Worm (Caenorhabditis elegans) whole organism, L1 larva: ENCODE results near the gene F54F2.9.
A peak's percentile ranks its signal among the peaks of the same experiment; 100 is the strongest.

Experiments used
- C16A3.4 ChIP-seq: fragments of 150-350 bp; optimal IDR thresholded peaks from 2 replicates; lab custom pipeline; 2014; ENCODE audit warnings: missing biosample characterization, missing genetic modification characterization
- aha-1 ChIP-seq: fragments of 150-350 bp; optimal IDR thresholded peaks from 2 replicates; lab custom pipeline; 2014; ENCODE audit warnings: missing biosample characterization, missing genetic modification characterization
- alr-1 ChIP-seq: fragments of 200-800 bp; sonication (Bioruptor generic); optimal IDR thresholded peaks from 2 replicates; lab custom pipeline; 2018; ENCODE audit warnings: borderline replicate concordance, mild to moderate bottlenecking, missing genetic modification characterization, missing compliant biosample characterization
- aly-2 ChIP-seq: fragments of 150-350 bp; optimal IDR thresholded peaks from 2 replicates; lab custom pipeline; 2014; ENCODE audit warnings: missing biosample characterization, missing genetic modification characterization
- ama-1 ChIP-seq: fragments of 150-350 bp; optimal IDR thresholded peaks from 2 replicates; lab custom pipeline; 2014
- blmp-1 ChIP-seq: fragments of 150-350 bp; optimal IDR thresholded peaks from 2 replicates; lab custom pipeline; 2014; ENCODE audit warnings: missing biosample characterization, missing genetic modification characterization
- ceh-63 ChIP-seq: fragments of 200-800 bp; sonication (Bioruptor generic); optimal IDR thresholded peaks from 2 replicates; lab custom pipeline; 2018; ENCODE audit warnings: mild to moderate bottlenecking, missing genetic modification characterization, missing compliant biosample characterization
- ceh-8 ChIP-seq: fragments of 200-800 bp; sonication (Bioruptor generic); optimal IDR thresholded peaks from 2 replicates; lab custom pipeline; 2018; ENCODE audit warnings: mild to moderate bottlenecking, missing genetic modification characterization, moderate library complexity, missing compliant biosample characterization
- ceh-88 ChIP-seq: fragments of 200-800 bp; sonication (Bioruptor generic); IDR thresholded peaks from 2 replicates; pipeline ENCODE4 v1.3.6; 2022; ENCODE audit warnings: missing genetic modification characterization, missing compliant biosample characterization
- ceh-90 ChIP-seq: sonication (generic microtip); optimal IDR thresholded peaks from 2 replicates; lab custom pipeline; 2016; ENCODE audit warnings: missing genetic modification characterization, missing compliant biosample characterization
- ces-1 ChIP-seq: fragments of 150-350 bp; optimal IDR thresholded peaks from 2 replicates; lab custom pipeline; 2014; ENCODE audit warnings: missing biosample characterization, missing genetic modification reagents, missing genetic modification characterization
- dpl-1 ChIP-seq, 3 experiments: fragments of 150-350 bp in 2 of 3; sonication (generic microtip) in 1 of 3; optimal IDR thresholded peaks; 2 replicates each; lab custom pipeline; 2014 to 2017; ENCODE audit warnings: missing biosample characterization in 3 of 3, missing genetic modification characterization in 3 of 3, missing genetic modification reagents in 3 of 3
- efl-1 ChIP-seq, 4 experiments: fragments of 150-350 bp; optimal IDR thresholded peaks in 3 of 4; peaks in 1 of 4; 1 replicate in 1 of 4; 2 replicates in 3 of 4; lab custom pipeline; 2014; ENCODE audit warnings: missing biosample characterization in 2 of 4, missing genetic modification characterization in 2 of 4, missing genetic modification reagents in 2 of 4
- egl-13 ChIP-seq: sonication (generic microtip); optimal IDR thresholded peaks from 2 replicates; lab custom pipeline; 2016; ENCODE audit warnings: missing genotype, missing genetic modification reagents, missing genetic modification characterization, missing compliant biosample characterization
- egl-27 ChIP-seq, 2 experiments: fragments of 150-350 bp in 1 of 2; sonication (generic microtip); optimal IDR thresholded peaks; 3 replicates each; lab custom pipeline; 2017 to 2018; ENCODE audit warnings: missing biosample characterization in 2 of 2, missing genetic modification characterization in 2 of 2, missing genetic modification reagents in 2 of 2
- elt-3 ChIP-seq, 6 experiments: fragments of 150-350 bp in 1 of 6; sonication (generic microtip); optimal IDR thresholded peaks; 2 replicates each; lab custom pipeline; 2017 to 2018; ENCODE audit warnings: missing biosample characterization in 6 of 6, missing genetic modification characterization in 6 of 6, inconsistent platforms in 1 of 6
- ets-5 ChIP-seq: fragments of 200-800 bp; sonication (Bioruptor generic); IDR thresholded peaks from 2 replicates; pipeline ENCODE4 v1.3.6; 2022; ENCODE audit warnings: missing genetic modification characterization, missing compliant biosample characterization
- fkh-10 ChIP-seq: sonication (generic microtip); optimal IDR thresholded peaks from 2 replicates; lab custom pipeline; 2017; ENCODE audit warnings: missing biosample characterization, missing genetic modification reagents, missing genetic modification characterization
- fkh-8 ChIP-seq: sonication (generic microtip); optimal IDR thresholded peaks from 2 replicates; lab custom pipeline; 2016; ENCODE audit warnings: mild to moderate bottlenecking, missing genetic modification characterization, missing compliant biosample characterization
- fos-1 ChIP-seq: fragments of 150-350 bp; optimal IDR thresholded peaks from 2 replicates; lab custom pipeline; 2014; ENCODE audit warnings: missing biosample characterization, missing genetic modification characterization
- grh-1 ChIP-seq: fragments of 200-800 bp; sonication (Bioruptor generic); IDR thresholded peaks from 2 replicates; pipeline ENCODE4 v1.3.6; 2022; ENCODE audit warnings: missing genetic modification reagents, missing genetic modification characterization, missing compliant biosample characterization
- hlh-17 ChIP-seq: fragments of 200-800 bp; sonication (Bioruptor generic); optimal IDR thresholded peaks from 2 replicates; lab custom pipeline; 2018; ENCODE audit warnings: missing genetic modification characterization, mild to moderate bottlenecking, missing compliant biosample characterization, moderate library complexity, borderline replicate concordance
- hlh-4 ChIP-seq: sonication (generic microtip); optimal IDR thresholded peaks from 2 replicates; lab custom pipeline; 2016; ENCODE audit warnings: mild to moderate bottlenecking, missing genetic modification characterization, missing compliant biosample characterization
- irx-1 ChIP-seq: sonication (generic microtip); optimal IDR thresholded peaks from 2 replicates; lab custom pipeline; 2016; ENCODE audit warnings: missing genetic modification characterization, missing compliant biosample characterization
- lin-13 ChIP-seq: fragments of 150-350 bp; optimal IDR thresholded peaks from 2 replicates; lab custom pipeline; 2014; ENCODE audit warnings: missing biosample characterization, missing genetic modification reagents, missing genetic modification characterization
- lin-15B ChIP-seq: fragments of 150-350 bp; sonication (generic microtip); optimal IDR thresholded peaks from 3 replicates; lab custom pipeline; 2014; ENCODE audit warnings: missing biosample characterization, missing genetic modification characterization
- lin-35 ChIP-seq, 2 experiments: fragments of 150-350 bp; optimal IDR thresholded peaks; 2 replicates each; lab custom pipeline; 2014; ENCODE audit warnings: missing biosample characterization in 2 of 2, missing genetic modification characterization in 2 of 2, missing genetic modification reagents in 2 of 2
- lin-39 ChIP-seq: fragments of 150-350 bp; optimal IDR thresholded peaks from 2 replicates; lab custom pipeline; 2014; ENCODE audit warnings: missing biosample characterization, missing genetic modification reagents, missing genetic modification characterization
- lir-3 ChIP-seq: sonication (generic microtip); optimal IDR thresholded peaks from 2 replicates; lab custom pipeline; 2016; ENCODE audit warnings: mild to moderate bottlenecking, missing genetic modification characterization, moderate library complexity, missing compliant biosample characterization; ENCODE audit not compliant: poor library complexity
- lsy-2 ChIP-seq, 2 experiments: fragments of 150-350 bp; optimal IDR thresholded peaks; 2 replicates each; lab custom pipeline; 2014; ENCODE audit warnings: missing biosample characterization in 2 of 2, missing genetic modification characterization in 2 of 2
- mdl-1 ChIP-seq, 2 experiments: fragments of 150-350 bp; optimal IDR thresholded peaks; 2 replicates each; lab custom pipeline; 2014 to 2017; ENCODE audit warnings: missing biosample characterization in 2 of 2, missing genetic modification characterization in 2 of 2, inconsistent platforms in 1 of 2
- mep-1 ChIP-seq: fragments of 150-350 bp; optimal IDR thresholded peaks from 2 replicates; lab custom pipeline; 2014; ENCODE audit warnings: missing biosample characterization, missing genetic modification characterization
- nhr-11 ChIP-seq: fragments of 150-350 bp; optimal IDR thresholded peaks from 2 replicates; lab custom pipeline; 2014; ENCODE audit warnings: missing biosample characterization, missing genetic modification characterization
- nhr-20 ChIP-seq: sonication (generic microtip); optimal IDR thresholded peaks from 2 replicates; lab custom pipeline; 2016; ENCODE audit warnings: mild to moderate bottlenecking, missing genetic modification characterization, missing compliant biosample characterization
- nhr-237 ChIP-seq: fragments of 150-350 bp; optimal IDR thresholded peaks from 2 replicates; lab custom pipeline; 2014; ENCODE audit warnings: missing biosample characterization, missing genetic modification characterization
- nhr-47 ChIP-seq: sonication (generic microtip); optimal IDR thresholded peaks from 2 replicates; lab custom pipeline; 2016; ENCODE audit warnings: mild to moderate bottlenecking, missing genetic modification characterization, moderate library complexity, missing compliant biosample characterization
- nhr-71 ChIP-seq: sonication (generic microtip); optimal IDR thresholded peaks from 2 replicates; lab custom pipeline; 2016; ENCODE audit warnings: mild to moderate bottlenecking, missing genetic modification characterization, moderate library complexity, missing compliant biosample characterization
- nhr-77 ChIP-seq: fragments of 150-350 bp; optimal IDR thresholded peaks from 2 replicates; lab custom pipeline; 2014; ENCODE audit warnings: missing biosample characterization, missing genetic modification characterization
- nhr-84 ChIP-seq: sonication (generic microtip); optimal IDR thresholded peaks from 2 replicates; lab custom pipeline; 2017; ENCODE audit warnings: missing biosample characterization, missing genetic modification characterization
- pag-3 ChIP-seq: sonication (generic microtip); optimal IDR thresholded peaks from 2 replicates; lab custom pipeline; 2017; ENCODE audit warnings: missing genetic modification characterization, mild to moderate bottlenecking, missing compliant biosample characterization, antibody characterized with exemption, borderline replicate concordance; ENCODE audit not compliant: insufficient read depth
- pax-3 ChIP-seq: fragments of 200-800 bp; sonication (Bioruptor generic); optimal IDR thresholded peaks from 2 replicates; lab custom pipeline; 2018; ENCODE audit warnings: mild to moderate bottlenecking, missing genetic modification characterization, moderate library complexity, missing compliant biosample characterization
- pqm-1 ChIP-seq: sonication (generic microtip); optimal IDR thresholded peaks from 3 replicates; lab custom pipeline; 2017; ENCODE audit warnings: missing biosample characterization, missing genetic modification characterization
- rnt-1 ChIP-seq: sonication (generic microtip); optimal IDR thresholded peaks from 2 replicates; lab custom pipeline; 2016; ENCODE audit warnings: mild to moderate bottlenecking, missing genetic modification characterization, moderate library complexity, missing compliant biosample characterization
- snpc-4 ChIP-seq: fragments of 150-350 bp; optimal IDR thresholded peaks from 2 replicates; lab custom pipeline; 2014; ENCODE audit warnings: missing biosample characterization, missing genetic modification characterization
- snu-23 ChIP-seq: sonication (generic microtip); optimal IDR thresholded peaks from 2 replicates; lab custom pipeline; 2016; ENCODE audit warnings: missing genetic modification characterization, missing compliant biosample characterization
- swsn-7 ChIP-seq: sonication (generic microtip); optimal IDR thresholded peaks from 2 replicates; lab custom pipeline; 2016; ENCODE audit warnings: missing genetic modification characterization, missing compliant biosample characterization
- tbx-2 ChIP-seq: sonication (generic microtip); optimal IDR thresholded peaks from 2 replicates; lab custom pipeline; 2016; ENCODE audit warnings: missing genetic modification characterization, missing compliant biosample characterization
- tlp-1 ChIP-seq: fragments of 150-350 bp; optimal IDR thresholded peaks from 2 replicates; lab custom pipeline; 2014; ENCODE audit warnings: missing biosample characterization, missing genetic modification characterization
- unc-98 ChIP-seq: fragments of 200-800 bp; sonication (Bioruptor generic); IDR thresholded peaks from 2 replicates; pipeline ENCODE4 v1.3.6; 2022; ENCODE audit warnings: missing genetic modification characterization, missing compliant biosample characterization
- vab-15 ChIP-seq: sonication (generic microtip); optimal IDR thresholded peaks from 2 replicates; lab custom pipeline; 2017; ENCODE audit warnings: missing genotype, mild to moderate bottlenecking, missing genetic modification characterization, missing compliant biosample characterization
- xbp-1 ChIP-seq: sonication (generic microtip); optimal IDR thresholded peaks from 2 replicates; lab custom pipeline; 2016; ENCODE audit warnings: missing genetic modification characterization, missing compliant biosample characterization
- zag-1 ChIP-seq: fragments of 150-350 bp; optimal IDR thresholded peaks from 2 replicates; lab custom pipeline; 2014; ENCODE audit warnings: missing biosample characterization, missing genetic modification characterization
- ztf-11 ChIP-seq, 2 experiments: sonication (generic microtip); optimal IDR thresholded peaks; 2 replicates each; lab custom pipeline; 2016 to 2017; ENCODE audit warnings: missing genetic modification characterization in 2 of 2, missing biosample characterization in 1 of 2, missing compliant biosample characterization in 1 of 2

F54F2.9 gene

ce11 chrIII:8780473-8780872, 46.6 kb downstream of the F54F2.9 start:
- TF ChIP-seq ceh-8 (GFP tag; lab: Kevin White, UChicago), result no peak
- no peak for TF ChIP-seq fkh-8
- TF ChIP-seq unc-98, result no peak
- no peak for TF ChIP-seq hlh-4 (tag; lab: Kevin White, UChicago)
- peak; percentile 8 for TF ChIP-seq fos-1 (tag; lab: Kevin White, UChicago)
- no peak for TF ChIP-seq lin-39
- TF ChIP-seq nhr-84 (tag; lab: Kevin White, UChicago), result no peak
- TF ChIP-seq mep-1 (tag; lab: Kevin White, UChicago), result peak; percentile 47
- TF ChIP-seq aly-2 (tag; lab: Kevin White, UChicago), result no peak
- peak in 2 of 6 experiments; percentile 76 to 89 for TF ChIP-seq elt-3 (tag; optimal IDR thresholded peaks at IDR 0.05; lab: Kevin White, UChicago)
- peak; percentile 81 for TF ChIP-seq nhr-71 (tag; lab: Kevin White, UChicago)
- TF ChIP-seq zag-1, result no peak
- peak; percentile 79 for TF ChIP-seq snu-23 (GFP tag; lab: Kevin White, UChicago)
- peak; percentile 27 for TF ChIP-seq lir-3
- TF ChIP-seq rnt-1, result peak; percentile 28
- TF ChIP-seq lin-13 (GFP tag; lab: Kevin White, UChicago), result no peak
- TF ChIP-seq ceh-63, result no peak
- no peak for TF ChIP-seq nhr-237 (tag; lab: Kevin White, UChicago)
- TF ChIP-seq pqm-1 (tag; lab: Kevin White, UChicago), result no peak
- TF ChIP-seq ces-1 (GFP tag; lab: Kevin White, UChicago), result no peak
- TF ChIP-seq xbp-1 (tag; lab: Kevin White, UChicago), result peak; percentile 15
- TF ChIP-seq lsy-2 (tag; optimal IDR thresholded peaks at IDR 0.05; lab: Kevin White, UChicago), result peak in 1 of 2 experiments; percentile 55
- no peak for TF ChIP-seq snpc-4 (tag; lab: Kevin White, UChicago)
- TF ChIP-seq blmp-1 (tag; lab: Kevin White, UChicago), result peak; percentile 81
- TF ChIP-seq tlp-1 (tag; lab: Kevin White, UChicago), result no peak
- peak; percentile 18 for TF ChIP-seq C16A3.4
- no peak for TF ChIP-seq irx-1
- no peak for TF ChIP-seq hlh-17 (GFP tag; lab: Kevin White, UChicago)
- no peak for TF ChIP-seq pax-3 (tag; lab: Kevin White, UChicago)
- TF ChIP-seq fkh-10 (GFP tag; lab: Kevin White, UChicago), result no peak
- no peak for TF ChIP-seq egl-13 (tag; lab: Kevin White, UChicago)
- TF ChIP-seq nhr-47, result peak; percentile 11
- TF ChIP-seq mdl-1 (tag; optimal IDR thresholded peaks at IDR 0.05; lab: Kevin White, UChicago), result peak in 1 of 2 experiments; percentile 84
- peak; percentile 87 for TF ChIP-seq nhr-20 (tag; lab: Kevin White, UChicago)
- no peak for TF ChIP-seq ceh-90
- no peak for TF ChIP-seq pag-3
- no peak for TF ChIP-seq ztf-11 (tag; optimal IDR thresholded peaks at IDR 0.05; lab: Kevin White, UChicago)
- TF ChIP-seq nhr-11 (tag; lab: Kevin White, UChicago), result no peak
- TF ChIP-seq alr-1 (tag; lab: Kevin White, UChicago), result no peak
- TF ChIP-seq dpl-1 (GFP tag; optimal IDR thresholded peaks at IDR 0.05; lab: Kevin White, UChicago), result peak in 2 of 3 experiments; percentile 33 to 43
- peak; percentile 5 to 33 for TF ChIP-seq efl-1 (optimal IDR thresholded peaks at IDR 0.05; lab: Kevin White, UChicago)
- peak; percentile 20 to 86 for TF ChIP-seq efl-1 (GFP tag; optimal IDR thresholded peaks at IDR 0.05 in 1 of 2; lab: Kevin White, UChicago)
- TF ChIP-seq grh-1, result peak; percentile 87
- TF ChIP-seq ets-5 (GFP tag; lab: Robert Waterston, UW), result no peak
- no peak for TF ChIP-seq ceh-88
- TF ChIP-seq lin-35 (GFP tag; optimal IDR thresholded peaks at IDR 0.05; lab: Kevin White, UChicago), result peak; percentile 37 to 61
- TF ChIP-seq tbx-2 (tag; lab: Kevin White, UChicago), result peak; percentile 74
- no peak for TF ChIP-seq egl-27 (tag; optimal IDR thresholded peaks at IDR 0.05; lab: Kevin White, UChicago)
- TF ChIP-seq lin-15B (tag; lab: Kevin White, UChicago), result no peak
- TF ChIP-seq ama-1, result no peak
- TF ChIP-seq aha-1 (tag; lab: Kevin White, UChicago), result no peak
- TF ChIP-seq swsn-7 (tag; lab: Kevin White, UChicago), result no peak
- TF ChIP-seq nhr-77 (tag; lab: Kevin White, UChicago), result no peak
- no peak for TF ChIP-seq vab-15 (tag; lab: Kevin White, UChicago)
